Worm (Caenorhabditis elegans): ENCODE results near the gene sax-3.

- TF ChIP-seq unc-130 (GFP tag; optimal IDR thresholded peaks at IDR 0.05) (no peak), lir-1 (GFP tag; conservative IDR thresholded peaks at IDR 0.05) (no peak), nhr-80 (tag; optimal IDR thresholded peaks at IDR 0.05) (no peak), egl-44 (GFP tag; IDR thresholded peaks at IDR 0.05) (no peak), rpc-1 (optimal IDR thresholded peaks at IDR 0.05) (no peak), rpc-1 (tag; optimal IDR thresholded peaks at IDR 0.05) (no peak), pbrm-1 (GFP tag; IDR thresholded peaks at IDR 0.05) (no peak), snpc-1.3 (tag; optimal IDR thresholded peaks at IDR 0.05; ENCODE audit: insufficient read depth) (no peak), Y56A3A.18 (GFP tag; IDR thresholded peaks at IDR 0.05) (no peak), gei-17 (GFP tag; optimal IDR thresholded peaks at IDR 0.05) (no peak)
Measured at ce11 chrX:3513715-3514114, 48.0 kb upstream of the sax-3 start.

All from whole organism, young adult.